Fruit fly (Drosophila melanogaster): ENCODE data around the gene mtgo.

mtgo gene

DNA sequence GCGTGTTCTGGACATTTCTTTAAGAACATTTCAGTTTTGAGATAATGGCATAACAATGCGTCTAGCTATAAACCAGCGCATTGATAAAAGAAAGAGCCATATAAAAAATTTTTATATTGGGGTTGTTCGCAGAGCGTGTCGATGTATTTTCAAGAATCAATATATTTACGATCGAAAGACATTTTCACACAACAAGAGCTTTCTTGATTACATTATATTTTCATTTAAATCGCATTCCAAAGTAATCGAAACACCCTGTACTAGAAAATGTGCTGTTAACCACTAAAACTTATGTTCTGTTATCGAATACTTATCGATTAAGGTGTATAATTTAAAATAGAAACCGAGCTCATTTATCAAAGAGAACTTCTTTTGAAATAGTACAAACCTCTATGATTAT, 158.9 kb downstream of the mtgo start:
- TF ChIP-seq psq (optimal IDR thresholded peaks at IDR 0.05), result peak; percentile 53
- no peak for TF ChIP-seq h (optimal IDR thresholded peaks at IDR 0.05)

DNA sequence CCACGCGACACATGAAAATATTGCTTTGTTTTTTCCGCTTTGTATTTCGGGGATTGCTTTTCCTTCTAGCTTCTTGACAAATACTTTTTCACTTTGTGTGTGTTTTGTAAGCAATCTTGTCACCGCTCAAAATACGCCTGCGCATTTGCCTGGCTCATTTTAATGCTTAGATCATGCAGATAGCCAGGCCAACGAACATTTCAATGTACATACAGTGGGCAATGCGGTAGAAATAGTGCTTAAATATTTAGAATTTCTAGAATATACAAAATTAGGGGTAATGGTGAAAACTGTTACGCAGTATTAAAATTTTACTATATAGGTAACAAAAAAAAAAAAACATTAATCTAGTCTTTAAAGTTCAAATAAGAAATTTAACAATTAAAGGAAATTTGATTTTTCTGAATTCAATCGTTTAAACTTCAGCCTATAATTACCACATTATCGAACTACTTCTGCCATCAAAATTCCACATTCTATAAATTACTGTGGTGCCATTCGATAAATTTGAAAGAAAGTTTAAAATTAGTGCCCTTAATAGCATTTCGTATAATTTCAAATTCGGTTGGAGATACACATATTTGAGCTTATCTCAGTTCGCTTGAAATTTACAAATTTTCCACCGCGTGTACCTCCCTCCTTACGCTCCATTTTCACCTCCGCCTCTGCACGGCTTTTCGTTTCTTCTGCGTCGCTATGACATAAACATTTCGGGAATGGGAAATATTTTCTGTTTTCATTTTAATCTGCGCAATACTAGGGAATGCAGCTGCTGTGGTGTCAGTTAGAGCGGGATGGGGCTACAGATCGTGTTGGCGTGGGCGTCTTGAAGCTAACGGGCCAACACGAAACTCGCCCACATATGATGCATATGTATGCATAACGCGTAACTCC, 162.3 kb downstream of the mtgo start:
- no peak for TF ChIP-seq Myc (optimal IDR thresholded peaks at IDR 0.05)
- no peak for TF ChIP-seq insv (optimal IDR thresholded peaks at IDR 0.05)
- no peak for TF ChIP-seq psq (optimal IDR thresholded peaks at IDR 0.05)
- TF ChIP-seq ttk (optimal IDR thresholded peaks at IDR 0.05), result no peak
- no peak for TF ChIP-seq Sin3A (optimal IDR thresholded peaks at IDR 0.05)
- no peak for TF ChIP-seq h (optimal IDR thresholded peaks at IDR 0.05)

DNA sequence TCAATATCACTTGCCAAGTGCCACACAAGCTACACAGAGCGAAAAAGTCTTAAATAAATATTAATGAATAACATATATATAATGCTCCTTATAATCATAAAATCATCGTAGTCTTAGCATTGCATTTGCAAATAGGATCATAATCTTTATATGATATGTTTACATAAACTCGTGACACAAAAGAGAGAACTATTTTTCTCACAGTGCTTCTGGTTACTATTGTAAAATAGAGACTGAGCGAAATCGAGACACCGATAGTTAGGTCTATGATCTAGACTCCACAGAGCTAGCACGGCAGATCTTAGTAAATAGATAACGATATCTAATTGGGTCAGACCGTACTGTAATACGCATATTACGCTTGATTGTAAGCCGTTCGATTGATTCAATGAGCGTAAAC, 164.9 kb downstream of the mtgo start:
- TF ChIP-seq ttk (optimal IDR thresholded peaks at IDR 0.05) (no peak), insv (optimal IDR thresholded peaks at IDR 0.05) (no peak), Sin3A (optimal IDR thresholded peaks at IDR 0.05) (no peak), Myc (optimal IDR thresholded peaks at IDR 0.05) (no peak), h (optimal IDR thresholded peaks at IDR 0.05) (no peak), psq (optimal IDR thresholded peaks at IDR 0.05) (no peak)

DNA sequence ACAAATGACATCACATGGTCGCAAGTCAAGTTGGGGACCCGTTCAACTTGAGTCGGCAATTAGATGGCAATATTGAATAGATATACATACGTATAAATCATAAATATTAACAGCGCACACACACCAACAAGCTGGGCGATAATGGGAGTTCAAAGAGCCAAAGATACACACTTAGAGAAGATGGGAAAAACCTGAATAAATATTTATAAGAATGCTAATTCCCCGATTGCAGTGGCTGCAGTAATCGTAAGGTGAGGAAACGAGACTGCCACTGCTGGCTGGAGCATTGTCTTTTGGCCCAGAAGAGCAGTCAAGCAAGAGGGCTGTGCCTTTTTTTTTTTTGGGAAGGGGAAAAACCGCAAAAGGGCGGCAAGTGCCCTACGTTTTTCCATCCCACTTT, 165.4 kb downstream of the mtgo start:
- TF ChIP-seq Myc (optimal IDR thresholded peaks at IDR 0.05) (no peak), insv (optimal IDR thresholded peaks at IDR 0.05) (no peak), Sin3A (optimal IDR thresholded peaks at IDR 0.05) (no peak), ttk (optimal IDR thresholded peaks at IDR 0.05) (no peak), h (optimal IDR thresholded peaks at IDR 0.05) (no peak), psq (optimal IDR thresholded peaks at IDR 0.05) (no peak)

DNA sequence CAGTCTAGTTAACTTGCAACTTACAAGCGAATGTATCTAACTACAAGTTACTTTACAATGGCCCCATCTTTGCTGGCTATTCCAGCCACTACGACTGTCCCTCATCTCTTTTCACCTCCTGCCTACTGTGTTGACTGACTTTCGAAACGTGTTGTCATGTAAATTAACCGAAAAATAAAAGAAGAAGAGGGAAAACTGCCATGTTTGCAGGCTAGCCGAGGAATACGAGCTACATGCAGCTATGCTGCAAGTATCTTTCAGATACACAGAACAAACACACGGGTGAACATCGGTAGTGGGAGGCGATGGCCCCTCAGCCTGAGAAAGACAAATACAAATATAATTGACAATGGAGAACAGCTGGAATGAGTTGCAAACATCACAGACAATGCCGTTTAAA, 165.9 kb downstream of the mtgo start:
- TF ChIP-seq h (optimal IDR thresholded peaks at IDR 0.05) (no peak), insv (optimal IDR thresholded peaks at IDR 0.05) (no peak), psq (optimal IDR thresholded peaks at IDR 0.05) (no peak), ttk (optimal IDR thresholded peaks at IDR 0.05) (no peak), Sin3A (optimal IDR thresholded peaks at IDR 0.05) (no peak), Myc (optimal IDR thresholded peaks at IDR 0.05) (no peak)

DNA sequence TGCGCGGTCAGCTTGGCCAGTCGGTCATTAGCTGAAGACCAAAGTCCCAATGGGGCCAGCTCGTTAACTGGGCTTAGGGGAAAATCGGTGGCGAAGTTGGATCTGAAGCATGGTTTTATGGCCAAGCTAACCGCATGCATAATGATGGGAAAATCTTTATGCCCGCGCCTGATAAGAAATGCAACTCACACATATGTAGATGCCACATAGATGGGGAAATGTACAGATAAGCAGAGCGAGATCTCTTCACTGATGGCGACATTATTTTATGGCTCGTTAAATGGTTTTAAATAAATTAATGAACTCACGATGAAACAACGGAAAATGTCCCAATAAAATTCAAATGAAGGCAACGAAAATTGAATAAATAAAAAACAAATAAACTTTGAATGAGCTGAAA, 167.1 kb downstream of the mtgo start:
- TF ChIP-seq psq (optimal IDR thresholded peaks at IDR 0.05) (no peak), h (optimal IDR thresholded peaks at IDR 0.05) (no peak), Sin3A (optimal IDR thresholded peaks at IDR 0.05) (no peak), Myc (optimal IDR thresholded peaks at IDR 0.05) (no peak), ttk (optimal IDR thresholded peaks at IDR 0.05) (no peak), insv (optimal IDR thresholded peaks at IDR 0.05) (no peak)
